Worm (Caenorhabditis elegans) whole organism, L3 larva: ENCODE results near the gene Y51H7BR.8.

Experiments
- R02D3.7 ChIP-seq: fragments of 150-350 bp; optimal IDR thresholded peaks from 2 replicates; lab custom pipeline; 2014; ENCODE audit warnings: missing biosample characterization, missing genetic modification characterization
- aly-2 ChIP-seq: fragments of 150-350 bp; optimal IDR thresholded peaks from 2 replicates; lab custom pipeline; 2014; ENCODE audit warnings: missing biosample characterization, missing genetic modification characterization
- ama-1 ChIP-seq: fragments of 150-350 bp; optimal IDR thresholded peaks from 2 replicates; lab custom pipeline; 2018
- ceh-16 ChIP-seq: sonication (generic microtip); optimal IDR thresholded peaks from 2 replicates; lab custom pipeline; 2017; ENCODE audit warnings: missing biosample characterization, missing genetic modification characterization
- ceh-28 ChIP-seq: fragments of 150-350 bp; optimal IDR thresholded peaks from 2 replicates; lab custom pipeline; 2014; ENCODE audit warnings: missing biosample characterization, missing genetic modification reagents, missing genetic modification characterization
- ceh-82 ChIP-seq: fragments of 150-350 bp; optimal IDR thresholded peaks from 2 replicates; lab custom pipeline; 2014; ENCODE audit warnings: missing biosample characterization, missing genetic modification characterization
- daf-12 ChIP-seq: fragments of 150-350 bp; optimal IDR thresholded peaks from 2 replicates; lab custom pipeline; 2014; ENCODE audit warnings: missing biosample characterization, missing genetic modification reagents, missing genetic modification characterization
- egl-27 ChIP-seq: sonication (generic microtip); optimal IDR thresholded peaks from 4 replicates; lab custom pipeline; 2017; ENCODE audit warnings: missing biosample characterization, missing genetic modification reagents, missing genetic modification characterization
- egl-5 ChIP-seq: fragments of 150-350 bp; optimal IDR thresholded peaks from 2 replicates; lab custom pipeline; 2017; ENCODE audit warnings: missing biosample characterization, missing genetic modification reagents, missing genetic modification characterization, inconsistent platforms
- elt-1 ChIP-seq: fragments of 150-350 bp; optimal IDR thresholded peaks from 2 replicates; lab custom pipeline; 2014; ENCODE audit warnings: missing biosample characterization, missing genetic modification characterization
- elt-2 ChIP-seq: sonication (generic microtip); optimal IDR thresholded peaks from 2 replicates; lab custom pipeline; 2016; ENCODE audit warnings: missing genetic modification reagents, mild to moderate bottlenecking, missing genetic modification characterization, missing compliant biosample characterization
- elt-3 ChIP-seq, 3 experiments: fragments of 150-350 bp in 1 of 3; sonication (generic microtip) in 2 of 3; optimal IDR thresholded peaks; 2 replicates in 2 of 3; 4 replicates in 1 of 3; lab custom pipeline; 2014 to 2017; ENCODE audit warnings: missing biosample characterization in 3 of 3, missing genetic modification characterization in 3 of 3
- fkh-10 ChIP-seq: sonication (generic microtip); optimal IDR thresholded peaks from 2 replicates; lab custom pipeline; 2017; ENCODE audit warnings: missing biosample characterization, missing genetic modification reagents, missing genetic modification characterization
- fkh-2 ChIP-seq: fragments of 150-350 bp; optimal IDR thresholded peaks from 2 replicates; lab custom pipeline; 2014; ENCODE audit warnings: missing biosample characterization, missing genetic modification reagents, missing genetic modification characterization
- hmg-11 ChIP-seq: sonication (generic microtip); optimal IDR thresholded peaks from 2 replicates; lab custom pipeline; 2016; ENCODE audit warnings: missing genetic modification characterization, missing compliant biosample characterization
- jun-1 ChIP-seq: fragments of 150-350 bp; optimal IDR thresholded peaks from 2 replicates; lab custom pipeline; 2014; ENCODE audit warnings: missing biosample characterization, missing genetic modification reagents, missing genetic modification characterization
- lin-15B ChIP-seq: fragments of 150-350 bp; optimal IDR thresholded peaks from 2 replicates; lab custom pipeline; 2014; ENCODE audit warnings: missing biosample characterization, missing genetic modification characterization
- lin-39 ChIP-seq: fragments of 150-350 bp; optimal IDR thresholded peaks from 2 replicates; lab custom pipeline; 2018; ENCODE audit warnings: missing biosample characterization, missing genetic modification reagents, missing genetic modification characterization
- mml-1 ChIP-seq: fragments of 150-350 bp; sonication (generic microtip); optimal IDR thresholded peaks from 3 replicates; lab custom pipeline; 2014; ENCODE audit warnings: missing biosample characterization, missing genetic modification characterization
- nhr-11 ChIP-seq: fragments of 150-350 bp; optimal IDR thresholded peaks from 2 replicates; lab custom pipeline; 2014; ENCODE audit warnings: missing biosample characterization, missing genetic modification characterization
- nhr-12 ChIP-seq: fragments of 150-350 bp; optimal IDR thresholded peaks from 2 replicates; lab custom pipeline; 2014; ENCODE audit warnings: missing biosample characterization, missing genetic modification characterization
- nhr-23 ChIP-seq: fragments of 150-350 bp; optimal IDR thresholded peaks from 2 replicates; lab custom pipeline; 2014; ENCODE audit warnings: missing biosample characterization, missing genetic modification reagents, missing genetic modification characterization
- nhr-25 ChIP-seq: sonication (generic microtip); optimal IDR thresholded peaks from 2 replicates; lab custom pipeline; 2017; ENCODE audit warnings: missing biosample characterization, missing genetic modification characterization
- nhr-28 ChIP-seq: fragments of 150-350 bp; optimal IDR thresholded peaks from 2 replicates; lab custom pipeline; 2014; ENCODE audit warnings: missing biosample characterization, missing genetic modification characterization
- nhr-43 ChIP-seq: sonication (generic microtip); optimal IDR thresholded peaks from 2 replicates; lab custom pipeline; 2016; ENCODE audit warnings: mild to moderate bottlenecking, missing genetic modification characterization, missing compliant biosample characterization; ENCODE audit not compliant: poor library complexity, severe bottlenecking
- nhr-67 ChIP-seq: fragments of 150-350 bp; optimal IDR thresholded peaks from 2 replicates; lab custom pipeline; 2014; ENCODE audit warnings: missing biosample characterization, missing genetic modification characterization
- nhr-76 ChIP-seq: fragments of 150-350 bp; sonication (generic microtip); optimal IDR thresholded peaks from 5 replicates; lab custom pipeline; 2014; ENCODE audit warnings: missing biosample characterization, missing genetic modification characterization
- nhr-77 ChIP-seq: fragments of 150-350 bp; optimal IDR thresholded peaks from 2 replicates; lab custom pipeline; 2014; ENCODE audit warnings: missing biosample characterization, missing genetic modification characterization
- pha-4 ChIP-seq: fragments of 150-350 bp; optimal IDR thresholded peaks from 2 replicates; lab custom pipeline; 2014; ENCODE audit warnings: missing biosample characterization, missing genetic modification reagents, missing genetic modification characterization
- pqm-1 ChIP-seq: fragments of 150-350 bp; optimal IDR thresholded peaks from 2 replicates; lab custom pipeline; 2017; ENCODE audit warnings: missing biosample characterization, missing genetic modification characterization, inconsistent platforms
- sea-2 ChIP-seq: fragments of 150-350 bp; sonication (generic microtip); optimal IDR thresholded peaks from 4 replicates; lab custom pipeline; 2014; ENCODE audit warnings: missing biosample characterization, missing genetic modification reagents, missing genetic modification characterization
- snpc-4 ChIP-seq: fragments of 150-350 bp; optimal IDR thresholded peaks from 2 replicates; lab custom pipeline; 2014; ENCODE audit warnings: missing biosample characterization, missing genetic modification characterization
- unc-39 ChIP-seq: sonication (generic microtip); optimal IDR thresholded peaks from 4 replicates; lab custom pipeline; 2017; ENCODE audit warnings: missing biosample characterization, missing genetic modification characterization
- unc-62 ChIP-seq: fragments of 150-350 bp; sonication (generic microtip); optimal IDR thresholded peaks from 4 replicates; lab custom pipeline; 2014; ENCODE audit warnings: missing biosample characterization, missing genetic modification reagents, missing genetic modification characterization
- zag-1 ChIP-seq: fragments of 150-350 bp; optimal IDR thresholded peaks from 2 replicates; lab custom pipeline; 2014; ENCODE audit warnings: missing biosample characterization, missing genetic modification characterization
- ztf-11 ChIP-seq: fragments of 150-350 bp; optimal IDR thresholded peaks from 2 replicates; lab custom pipeline; 2014; ENCODE audit warnings: missing biosample characterization, missing genetic modification characterization
- ztf-4 ChIP-seq: fragments of 150-350 bp; optimal IDR thresholded peaks from 2 replicates; lab custom pipeline; 2014; ENCODE audit warnings: missing biosample characterization, missing genetic modification characterization

The Y51H7BR.8 gene

ce11 chrII:1476016-1476415, 43.0 kb upstream of the Y51H7BR.8 start:
- TF ChIP-seq unc-62 (GFP tag; lab: Kevin White, UChicago) = no peak
- no peak for TF ChIP-seq nhr-11 (tag; lab: Kevin White, UChicago)
- no peak for TF ChIP-seq snpc-4 (tag; lab: Kevin White, UChicago)
- no peak for TF ChIP-seq sea-2 (GFP tag; lab: Kevin White, UChicago)
- TF ChIP-seq ceh-82 = no peak
- no peak for TF ChIP-seq nhr-12 (tag; lab: Kevin White, UChicago)
- TF ChIP-seq unc-39 = no peak
- TF ChIP-seq nhr-23 (tag; lab: Kevin White, UChicago) = no peak
- TF ChIP-seq ztf-11 = no peak
- TF ChIP-seq mml-1 = no peak
- TF ChIP-seq fkh-2 (tag; lab: Kevin White, UChicago) = no peak

ce11 chrII:1477295-1477694, 41.7 kb upstream of the Y51H7BR.8 start:
- no peak for TF ChIP-seq pha-4 (tag; lab: Kevin White, UChicago)
- TF ChIP-seq zag-1 (tag; lab: Kevin White, UChicago) = no peak
- no peak for TF ChIP-seq ztf-4
- no peak for TF ChIP-seq aly-2
- TF ChIP-seq elt-2 (tag; lab: Kevin White, UChicago) = no peak

- TF ChIP-seq nhr-28 (tag; lab: Kevin White, UChicago) = no peak
- TF ChIP-seq fkh-10 = no peak
- TF ChIP-seq R02D3.7 = no peak
- TF ChIP-seq nhr-77 = no peak
- no peak for TF ChIP-seq nhr-43 (tag; lab: Kevin White, UChicago)
- no peak for TF ChIP-seq elt-1 (tag; lab: Kevin White, UChicago)
- no peak for TF ChIP-seq ceh-16 (tag; lab: Kevin White, UChicago)
- TF ChIP-seq hmg-11 (tag; lab: Kevin White, UChicago) = no peak
Measured at ce11 chrII:1477975-1478374, 41.0 kb upstream of the Y51H7BR.8 start.

- TF ChIP-seq daf-12 (tag; lab: Kevin White, UChicago) = no peak
- no peak for TF ChIP-seq mml-1
- TF ChIP-seq pqm-1 = no peak
- TF ChIP-seq nhr-25 (tag; lab: Kevin White, UChicago) = no peak
- no peak for TF ChIP-seq unc-39
- no peak for TF ChIP-seq elt-1 (tag; lab: Kevin White, UChicago)
- TF ChIP-seq elt-3 (tag; optimal IDR thresholded peaks at IDR 0.05; lab: Kevin White, UChicago) = no peak
- no peak for TF ChIP-seq nhr-67 (tag; lab: Kevin White, UChicago)
- no peak for TF ChIP-seq nhr-12 (tag; lab: Kevin White, UChicago)
- no peak for TF ChIP-seq aly-2
- TF ChIP-seq lin-39 = no peak
- no peak for TF ChIP-seq nhr-23 (tag; lab: Kevin White, UChicago)
- TF ChIP-seq nhr-77 = no peak
- no peak for TF ChIP-seq ama-1 (lab: Kevin White, UChicago)
- no peak for TF ChIP-seq nhr-76 (tag; lab: Kevin White, UChicago)
- no peak for TF ChIP-seq pha-4 (tag; lab: Kevin White, UChicago)
- no peak for TF ChIP-seq lin-15B (tag; lab: Kevin White, UChicago)
- TF ChIP-seq nhr-11 (tag; lab: Kevin White, UChicago) = no peak
- no peak for TF ChIP-seq elt-2 (tag; lab: Kevin White, UChicago)
- TF ChIP-seq jun-1 (tag; lab: Kevin White, UChicago) = no peak
Measured at ce11 chrII:1478522-1478921, 40.5 kb upstream of the Y51H7BR.8 start.

ce11 chrII:1481660-1482059, 37.4 kb upstream of the Y51H7BR.8 start:
- no peak for TF ChIP-seq fkh-2 (tag; lab: Kevin White, UChicago)
- no peak for TF ChIP-seq ceh-28 (tag; lab: Kevin White, UChicago)
- TF ChIP-seq egl-5 (tag; lab: Kevin White, UChicago) = no peak
- TF ChIP-seq nhr-11 (tag; lab: Kevin White, UChicago) = no peak
- TF ChIP-seq nhr-23 (tag; lab: Kevin White, UChicago) = no peak
- no peak for TF ChIP-seq egl-27
- TF ChIP-seq pqm-1 = no peak
- TF ChIP-seq nhr-67 (tag; lab: Kevin White, UChicago) = no peak
- no peak for TF ChIP-seq R02D3.7
- no peak for TF ChIP-seq nhr-25 (tag; lab: Kevin White, UChicago)
- no peak for TF ChIP-seq mml-1
